Worm (Caenorhabditis elegans): ENCODE data around the gene lido-4.

DNA sequence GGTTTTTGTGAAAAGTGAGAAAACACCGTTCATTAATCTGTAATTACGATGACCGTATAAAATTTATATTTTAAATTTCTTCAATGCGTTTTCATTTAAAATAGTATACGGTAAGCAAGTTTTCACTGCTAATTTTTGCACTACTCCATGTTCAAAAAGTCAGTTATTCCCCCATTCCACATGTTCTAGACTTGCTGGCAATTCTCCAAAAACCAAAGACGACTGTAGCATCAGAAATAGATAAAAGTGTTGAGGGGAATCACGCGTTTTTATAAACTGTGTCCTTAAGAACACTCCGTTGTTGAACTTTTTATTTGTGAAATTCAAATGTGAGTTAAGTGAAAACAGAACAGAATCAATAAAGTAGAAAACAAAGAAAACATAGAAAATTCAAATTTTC lies 28.1 kb upstream of the lido-4 start:
- TF ChIP-seq zag-1 (tag; optimal IDR thresholded peaks at IDR 0.05) (no peak), skn-1 (tag; optimal IDR thresholded peaks at IDR 0.05) (no peak), nhr-12 (tag; optimal IDR thresholded peaks at IDR 0.05) (no peak), nhr-43 (tag; optimal IDR thresholded peaks at IDR 0.05; ENCODE audit: poor library complexity, severe bottlenecking) (no peak), nhr-28 (tag; optimal IDR thresholded peaks at IDR 0.05) (no peak), nhr-25 (tag; optimal IDR thresholded peaks at IDR 0.05) (no peak), unc-39 (tag; optimal IDR thresholded peaks at IDR 0.05) (no peak), elt-3 (tag; optimal IDR thresholded peaks at IDR 0.05) (no peak)

Data from whole organism, L3 larva.